Worm (Caenorhabditis elegans) whole organism, L1 larva: Measurements from ENCODE around the gene T05A8.11.
A peak's percentile ranks its signal among the peaks of the same experiment; 100 is the strongest.

Experiments
- Y116A8C.19 ChIP-seq: sonication (generic microtip); optimal IDR thresholded peaks from 2 replicates; lab custom pipeline; 2016; ENCODE audit warnings: missing compliant biosample characterization, missing genetic modification characterization, borderline replicate concordance
- aha-1 ChIP-seq: fragments of 150-350 bp; optimal IDR thresholded peaks from 2 replicates; lab custom pipeline; 2014; ENCODE audit warnings: missing biosample characterization, missing genetic modification characterization
- ama-1 ChIP-seq: fragments of 150-350 bp; optimal IDR thresholded peaks from 2 replicates; lab custom pipeline; 2014
- blmp-1 ChIP-seq: fragments of 150-350 bp; optimal IDR thresholded peaks from 2 replicates; lab custom pipeline; 2014; ENCODE audit warnings: missing biosample characterization, missing genetic modification characterization
- ceh-63 ChIP-seq: fragments of 200-800 bp; sonication (Bioruptor generic); optimal IDR thresholded peaks from 2 replicates; lab custom pipeline; 2018; ENCODE audit warnings: mild to moderate bottlenecking, missing genetic modification characterization, missing compliant biosample characterization
- ceh-8 ChIP-seq: fragments of 200-800 bp; sonication (Bioruptor generic); optimal IDR thresholded peaks from 2 replicates; lab custom pipeline; 2018; ENCODE audit warnings: mild to moderate bottlenecking, missing genetic modification characterization, moderate library complexity, missing compliant biosample characterization
- ceh-82 ChIP-seq, 3 experiments: fragments of 150-350 bp in 1 of 3; sonication (generic microtip) in 2 of 3; optimal IDR thresholded peaks; 2 replicates each; lab custom pipeline; 2014 to 2017; ENCODE audit warnings: missing biosample characterization in 3 of 3, missing genetic modification characterization in 3 of 3
- ceh-90 ChIP-seq: sonication (generic microtip); optimal IDR thresholded peaks from 2 replicates; lab custom pipeline; 2016; ENCODE audit warnings: missing genetic modification characterization, missing compliant biosample characterization
- dpl-1 ChIP-seq, 3 experiments: fragments of 150-350 bp in 2 of 3; sonication (generic microtip) in 1 of 3; optimal IDR thresholded peaks; 2 replicates each; lab custom pipeline; 2014 to 2017; ENCODE audit warnings: missing biosample characterization in 3 of 3, missing genetic modification characterization in 3 of 3, missing genetic modification reagents in 3 of 3
- dsc-1 ChIP-seq: sonication (generic microtip); optimal IDR thresholded peaks from 2 replicates; lab custom pipeline; 2016; ENCODE audit warnings: mild to moderate bottlenecking, missing genetic modification characterization, missing compliant biosample characterization
- efl-3 ChIP-seq: fragments of 200-800 bp; sonication (Bioruptor generic); optimal IDR thresholded peaks from 2 replicates; lab custom pipeline; 2018; ENCODE audit warnings: mild to moderate bottlenecking, missing genetic modification characterization, missing compliant biosample characterization
- egl-13 ChIP-seq: sonication (generic microtip); optimal IDR thresholded peaks from 2 replicates; lab custom pipeline; 2016; ENCODE audit warnings: missing genotype, missing genetic modification reagents, missing genetic modification characterization, missing compliant biosample characterization
- elt-2 ChIP-seq: sonication (generic microtip); optimal IDR thresholded peaks from 2 replicates; lab custom pipeline; 2016; ENCODE audit warnings: missing genetic modification characterization, mild to moderate bottlenecking, inconsistent platforms, missing compliant biosample characterization, missing genetic modification reagents
- fkh-4 ChIP-seq: sonication (generic microtip); optimal IDR thresholded peaks from 2 replicates; lab custom pipeline; 2016; ENCODE audit warnings: missing compliant biosample characterization, missing genetic modification characterization, borderline replicate concordance
- fkh-8 ChIP-seq: sonication (generic microtip); optimal IDR thresholded peaks from 2 replicates; lab custom pipeline; 2016; ENCODE audit warnings: mild to moderate bottlenecking, missing genetic modification characterization, missing compliant biosample characterization
- fos-1 ChIP-seq: fragments of 150-350 bp; optimal IDR thresholded peaks from 2 replicates; lab custom pipeline; 2014; ENCODE audit warnings: missing biosample characterization, missing genetic modification characterization
- hlh-4 ChIP-seq: sonication (generic microtip); optimal IDR thresholded peaks from 2 replicates; lab custom pipeline; 2016; ENCODE audit warnings: mild to moderate bottlenecking, missing genetic modification characterization, missing compliant biosample characterization
- irx-1 ChIP-seq: sonication (generic microtip); optimal IDR thresholded peaks from 2 replicates; lab custom pipeline; 2016; ENCODE audit warnings: missing genetic modification characterization, missing compliant biosample characterization
- jun-1 ChIP-seq: fragments of 150-350 bp; optimal IDR thresholded peaks from 2 replicates; lab custom pipeline; 2014; ENCODE audit warnings: missing biosample characterization, missing genetic modification reagents, missing genetic modification characterization
- lin-15B ChIP-seq: fragments of 150-350 bp; sonication (generic microtip); optimal IDR thresholded peaks from 3 replicates; lab custom pipeline; 2014; ENCODE audit warnings: missing biosample characterization, missing genetic modification characterization
- lsy-2 ChIP-seq, 2 experiments: fragments of 150-350 bp; optimal IDR thresholded peaks; 2 replicates each; lab custom pipeline; 2014; ENCODE audit warnings: missing biosample characterization in 2 of 2, missing genetic modification characterization in 2 of 2
- mdl-1 ChIP-seq, 2 experiments: fragments of 150-350 bp; optimal IDR thresholded peaks; 2 replicates each; lab custom pipeline; 2014 to 2017; ENCODE audit warnings: missing biosample characterization in 2 of 2, missing genetic modification characterization in 2 of 2, inconsistent platforms in 1 of 2
- mef-2 ChIP-seq: fragments of 150-350 bp; optimal IDR thresholded peaks from 2 replicates; lab custom pipeline; 2014; ENCODE audit warnings: missing biosample characterization, missing genetic modification characterization
- mep-1 ChIP-seq: fragments of 150-350 bp; optimal IDR thresholded peaks from 2 replicates; lab custom pipeline; 2014; ENCODE audit warnings: missing biosample characterization, missing genetic modification characterization
- nhr-20 ChIP-seq: sonication (generic microtip); optimal IDR thresholded peaks from 2 replicates; lab custom pipeline; 2016; ENCODE audit warnings: mild to moderate bottlenecking, missing genetic modification characterization, missing compliant biosample characterization
- nhr-237 ChIP-seq: fragments of 150-350 bp; optimal IDR thresholded peaks from 2 replicates; lab custom pipeline; 2014; ENCODE audit warnings: missing biosample characterization, missing genetic modification characterization
- nhr-28 ChIP-seq: fragments of 150-350 bp; optimal IDR thresholded peaks from 2 replicates; lab custom pipeline; 2014; ENCODE audit warnings: missing biosample characterization, missing genetic modification characterization
- nhr-47 ChIP-seq: sonication (generic microtip); optimal IDR thresholded peaks from 2 replicates; lab custom pipeline; 2016; ENCODE audit warnings: mild to moderate bottlenecking, missing genetic modification characterization, moderate library complexity, missing compliant biosample characterization
- nhr-71 ChIP-seq: sonication (generic microtip); optimal IDR thresholded peaks from 2 replicates; lab custom pipeline; 2016; ENCODE audit warnings: mild to moderate bottlenecking, missing genetic modification characterization, moderate library complexity, missing compliant biosample characterization
- nhr-85 ChIP-seq: sonication (generic microtip); peaks from one replicate; lab custom pipeline; 2016; ENCODE audit warnings: missing genetic modification characterization, inconsistent platforms, missing compliant biosample characterization
- nhr-90 ChIP-seq: sonication (generic microtip); optimal IDR thresholded peaks from 2 replicates; lab custom pipeline; 2016; ENCODE audit warnings: mild to moderate bottlenecking, missing genetic modification characterization, missing compliant biosample characterization; ENCODE audit not compliant: poor library complexity
- pag-3 ChIP-seq: sonication (generic microtip); optimal IDR thresholded peaks from 2 replicates; lab custom pipeline; 2017; ENCODE audit warnings: missing genetic modification characterization, mild to moderate bottlenecking, missing compliant biosample characterization, antibody characterized with exemption, borderline replicate concordance; ENCODE audit not compliant: insufficient read depth
- pax-3 ChIP-seq: fragments of 200-800 bp; sonication (Bioruptor generic); optimal IDR thresholded peaks from 2 replicates; lab custom pipeline; 2018; ENCODE audit warnings: mild to moderate bottlenecking, missing genetic modification characterization, moderate library complexity, missing compliant biosample characterization
- rnt-1 ChIP-seq: sonication (generic microtip); optimal IDR thresholded peaks from 2 replicates; lab custom pipeline; 2016; ENCODE audit warnings: mild to moderate bottlenecking, missing genetic modification characterization, moderate library complexity, missing compliant biosample characterization
- snpc-4 ChIP-seq: fragments of 150-350 bp; optimal IDR thresholded peaks from 2 replicates; lab custom pipeline; 2014; ENCODE audit warnings: missing biosample characterization, missing genetic modification characterization
- snu-23 ChIP-seq: sonication (generic microtip); optimal IDR thresholded peaks from 2 replicates; lab custom pipeline; 2016; ENCODE audit warnings: missing genetic modification characterization, missing compliant biosample characterization
- sox-4 ChIP-seq: sonication (generic microtip); optimal IDR thresholded peaks from 2 replicates; lab custom pipeline; 2016; ENCODE audit warnings: missing genetic modification characterization, missing compliant biosample characterization
- sptf-1 ChIP-seq: fragments of 150-350 bp; optimal IDR thresholded peaks from 2 replicates; lab custom pipeline; 2014; ENCODE audit warnings: missing biosample characterization, missing genetic modification characterization
- swsn-7 ChIP-seq: sonication (generic microtip); optimal IDR thresholded peaks from 2 replicates; lab custom pipeline; 2016; ENCODE audit warnings: missing genetic modification characterization, missing compliant biosample characterization
- tlp-1 ChIP-seq: fragments of 150-350 bp; optimal IDR thresholded peaks from 2 replicates; lab custom pipeline; 2014; ENCODE audit warnings: missing biosample characterization, missing genetic modification characterization
- unc-130 ChIP-seq: fragments of 150-350 bp; optimal IDR thresholded peaks from 2 replicates; lab custom pipeline; 2017; ENCODE audit warnings: missing biosample characterization, missing genetic modification characterization, inconsistent platforms
- unc-30 ChIP-seq: sonication (generic microtip); optimal IDR thresholded peaks from 2 replicates; lab custom pipeline; 2017; ENCODE audit warnings: missing biosample characterization, missing genetic modification characterization
- unc-62 ChIP-seq: fragments of 150-350 bp; optimal IDR thresholded peaks from 2 replicates; lab custom pipeline; 2014; ENCODE audit warnings: missing biosample characterization, missing genetic modification reagents, missing genetic modification characterization
- unc-86 ChIP-seq: sonication (generic microtip); optimal IDR thresholded peaks from 2 replicates; lab custom pipeline; 2016; ENCODE audit warnings: missing genetic modification characterization, missing compliant biosample characterization
- unc-98 ChIP-seq: fragments of 200-800 bp; sonication (Bioruptor generic); IDR thresholded peaks from 2 replicates; pipeline ENCODE4 v1.3.6; 2022; ENCODE audit warnings: missing genetic modification characterization, missing compliant biosample characterization
- vab-15 ChIP-seq: sonication (generic microtip); optimal IDR thresholded peaks from 2 replicates; lab custom pipeline; 2017; ENCODE audit warnings: missing genotype, mild to moderate bottlenecking, missing genetic modification characterization, missing compliant biosample characterization
- xbp-1 ChIP-seq: sonication (generic microtip); optimal IDR thresholded peaks from 2 replicates; lab custom pipeline; 2016; ENCODE audit warnings: missing genetic modification characterization, missing compliant biosample characterization
- zag-1 ChIP-seq: fragments of 150-350 bp; optimal IDR thresholded peaks from 2 replicates; lab custom pipeline; 2014; ENCODE audit warnings: missing biosample characterization, missing genetic modification characterization
- zip-4 ChIP-seq: fragments of 200-800 bp; sonication (Bioruptor generic); optimal IDR thresholded peaks from 2 replicates; lab custom pipeline; 2018; ENCODE audit warnings: mild to moderate bottlenecking, missing genetic modification characterization, moderate library complexity, missing compliant biosample characterization
- ztf-11 ChIP-seq, 2 experiments: sonication (generic microtip); optimal IDR thresholded peaks; 2 replicates each; lab custom pipeline; 2016 to 2017; ENCODE audit warnings: missing genetic modification characterization in 2 of 2, missing biosample characterization in 1 of 2, missing compliant biosample characterization in 1 of 2
- ztf-4 ChIP-seq: fragments of 150-350 bp; optimal IDR thresholded peaks from 2 replicates; lab custom pipeline; 2014; ENCODE audit warnings: missing biosample characterization, missing genetic modification characterization

Gene T05A8.11

ce11 chrII:2752999-2753398 is 27.5 kb upstream of the T05A8.11 start, which contains the start of gene F29A7.3:
Gene F29A7.3, plus strand, starts transcription at chrII:2753299.
- TF ChIP-seq xbp-1 (tag; lab: Kevin White, UChicago) = no peak
- no peak for TF ChIP-seq rnt-1
- TF ChIP-seq sptf-1 (tag; lab: Kevin White, UChicago) = no peak
- no peak for TF ChIP-seq fkh-8 (tag; lab: Kevin White, UChicago)
- TF ChIP-seq nhr-28 = no peak
- no peak for TF ChIP-seq nhr-47 (tag; lab: Kevin White, UChicago)
- TF ChIP-seq vab-15 (tag; lab: Kevin White, UChicago) = no peak
- no peak for TF ChIP-seq unc-62 (GFP tag; lab: Kevin White, UChicago)
- TF ChIP-seq nhr-85 (tag; lab: Kevin White, UChicago) = no peak
- no peak for TF ChIP-seq ama-1
- no peak for TF ChIP-seq mdl-1 (tag; optimal IDR thresholded peaks at IDR 0.05; lab: Kevin White, UChicago)
- TF ChIP-seq zag-1 (tag; lab: Kevin White, UChicago) = no peak
- TF ChIP-seq dpl-1 (GFP tag; optimal IDR thresholded peaks at IDR 0.05; lab: Kevin White, UChicago) = no peak
- no peak for TF ChIP-seq snu-23
- no peak for TF ChIP-seq sox-4
- TF ChIP-seq unc-130 (tag; lab: Kevin White, UChicago) = no peak
- no peak for TF ChIP-seq ceh-8 (GFP tag; lab: Kevin White, UChicago)
- no peak for TF ChIP-seq unc-86 (tag; lab: Kevin White, UChicago)
- TF ChIP-seq zip-4 = no peak
- TF ChIP-seq aha-1 (tag; lab: Kevin White, UChicago) = no peak
- TF ChIP-seq, all 84 proteins: peak for 0

- TF ChIP-seq nhr-71 (tag; lab: Kevin White, UChicago) = no peak
- peak; percentile 60 for TF ChIP-seq lin-15B (tag; lab: Kevin White, UChicago)
- peak; percentile 81 for TF ChIP-seq fkh-4 (tag; lab: Kevin White, UChicago)
- TF ChIP-seq blmp-1 (tag; lab: Kevin White, UChicago) = no peak
- TF ChIP-seq elt-2 (tag; lab: Kevin White, UChicago) = peak; percentile 53
- TF ChIP-seq ztf-11 (tag; optimal IDR thresholded peaks at IDR 0.05; lab: Kevin White, UChicago) = peak in 1 of 2 experiments; percentile 83
- TF ChIP-seq tlp-1 (tag; lab: Kevin White, UChicago) = no peak
- no peak for TF ChIP-seq sptf-1 (tag; lab: Kevin White, UChicago)
- TF ChIP-seq fos-1 (tag; lab: Kevin White, UChicago) = no peak
- TF ChIP-seq irx-1 (tag; lab: Kevin White, UChicago) = peak; percentile 78
- no peak for TF ChIP-seq hlh-4 (tag; lab: Kevin White, UChicago)
- TF ChIP-seq nhr-90 = peak; percentile 79
- peak in 1 of 2 experiments; percentile 69 for TF ChIP-seq lsy-2 (tag; optimal IDR thresholded peaks at IDR 0.05; lab: Kevin White, UChicago)
- TF ChIP-seq unc-130 (tag; lab: Kevin White, UChicago) = peak; percentile 43
- peak; percentile 64 for TF ChIP-seq snpc-4 (tag; lab: Kevin White, UChicago)
- no peak for TF ChIP-seq mep-1
- TF ChIP-seq pax-3 (tag; lab: Kevin White, UChicago) = peak; percentile 69
- TF ChIP-seq mef-2 = no peak
- TF ChIP-seq mdl-1 (tag; optimal IDR thresholded peaks at IDR 0.05; lab: Kevin White, UChicago) = peak in 1 of 2 experiments; percentile 2
- peak; percentile 14 to 72 (median 69) for TF ChIP-seq dpl-1 (GFP tag; optimal IDR thresholded peaks at IDR 0.05; lab: Kevin White, UChicago)
- TF ChIP-seq Y116A8C.19 (tag; lab: Kevin White, UChicago) = no peak
- TF ChIP-seq xbp-1 (tag; lab: Kevin White, UChicago) = peak; percentile 67
- peak; percentile 66 for TF ChIP-seq nhr-20
- TF ChIP-seq ceh-90 (tag; lab: Kevin White, UChicago) = peak; percentile 86
- TF ChIP-seq ceh-82 (tag; optimal IDR thresholded peaks at IDR 0.05; lab: Kevin White, UChicago) = peak; percentile 65 to 71 (median 66)
- TF ChIP-seq nhr-47 (tag; lab: Kevin White, UChicago) = peak; percentile 81
- no peak for TF ChIP-seq efl-3 (GFP tag; lab: Kevin White, UChicago)
- no peak for TF ChIP-seq pag-3 (tag; lab: Kevin White, UChicago)
- TF ChIP-seq ztf-4 (tag; lab: Kevin White, UChicago) = no peak
- TF ChIP-seq unc-62 (GFP tag; lab: Kevin White, UChicago) = no peak
- TF ChIP-seq jun-1 (tag; lab: Kevin White, UChicago) = peak; percentile 36
- TF ChIP-seq unc-98 = peak; percentile 68
- TF ChIP-seq unc-30 = no peak
- TF ChIP-seq ceh-63 (GFP tag; lab: Kevin White, UChicago) = no peak
- TF ChIP-seq egl-13 (tag; lab: Kevin White, UChicago) = peak; percentile 26
- TF ChIP-seq dsc-1 = peak; percentile 78
- TF ChIP-seq fkh-8 (tag; lab: Kevin White, UChicago) = peak; percentile 76
- no peak for TF ChIP-seq nhr-237 (tag; lab: Kevin White, UChicago)
- peak; percentile 67 for TF ChIP-seq swsn-7 (tag; lab: Kevin White, UChicago)
- peak; percentile 67 for TF ChIP-seq nhr-85 (tag; lab: Kevin White, UChicago)
Observed at ce11 chrII:2752536-2752935, 27.1 kb upstream of the T05A8.11 start, which contains the start of gene F29A7.6. Gene F29A7.6, minus strand, starts transcription at chrII:2752611.
